Worm (Caenorhabditis elegans) whole organism, L3 larva: ENCODE results near the gene gdi-1.

Experiments used
- R02D3.7 ChIP-seq: fragments of 150-350 bp; optimal IDR thresholded peaks from 2 replicates; lab custom pipeline; 2014; ENCODE audit warnings: missing biosample characterization, missing genetic modification characterization
- ZK546.5 ChIP-seq: sonication (generic microtip); optimal IDR thresholded peaks from 2 replicates; lab custom pipeline; 2017; ENCODE audit warnings: missing biosample characterization, missing genetic modification characterization
- aly-2 ChIP-seq: fragments of 150-350 bp; optimal IDR thresholded peaks from 2 replicates; lab custom pipeline; 2014; ENCODE audit warnings: missing biosample characterization, missing genetic modification characterization
- ama-1 ChIP-seq: fragments of 150-350 bp; optimal IDR thresholded peaks from 2 replicates; lab custom pipeline; 2018
- ceh-28 ChIP-seq: fragments of 150-350 bp; optimal IDR thresholded peaks from 2 replicates; lab custom pipeline; 2014; ENCODE audit warnings: missing biosample characterization, missing genetic modification reagents, missing genetic modification characterization
- ceh-82 ChIP-seq: fragments of 150-350 bp; optimal IDR thresholded peaks from 2 replicates; lab custom pipeline; 2014; ENCODE audit warnings: missing biosample characterization, missing genetic modification characterization
- egl-27 ChIP-seq: sonication (generic microtip); optimal IDR thresholded peaks from 4 replicates; lab custom pipeline; 2017; ENCODE audit warnings: missing biosample characterization, missing genetic modification reagents, missing genetic modification characterization
- egl-5 ChIP-seq: fragments of 150-350 bp; optimal IDR thresholded peaks from 2 replicates; lab custom pipeline; 2017; ENCODE audit warnings: missing biosample characterization, missing genetic modification reagents, missing genetic modification characterization, inconsistent platforms
- elt-1 ChIP-seq: fragments of 150-350 bp; optimal IDR thresholded peaks from 2 replicates; lab custom pipeline; 2014; ENCODE audit warnings: missing biosample characterization, missing genetic modification characterization
- elt-2 ChIP-seq: sonication (generic microtip); optimal IDR thresholded peaks from 2 replicates; lab custom pipeline; 2016; ENCODE audit warnings: missing genetic modification reagents, mild to moderate bottlenecking, missing genetic modification characterization, missing compliant biosample characterization
- fkh-10 ChIP-seq: sonication (generic microtip); optimal IDR thresholded peaks from 2 replicates; lab custom pipeline; 2017; ENCODE audit warnings: missing biosample characterization, missing genetic modification reagents, missing genetic modification characterization
- fkh-2 ChIP-seq: fragments of 150-350 bp; optimal IDR thresholded peaks from 2 replicates; lab custom pipeline; 2014; ENCODE audit warnings: missing biosample characterization, missing genetic modification reagents, missing genetic modification characterization
- fos-1 ChIP-seq: fragments of 150-350 bp; optimal IDR thresholded peaks from 2 replicates; lab custom pipeline; 2014; ENCODE audit warnings: missing biosample characterization, missing genetic modification characterization
- hmg-11 ChIP-seq: sonication (generic microtip); optimal IDR thresholded peaks from 2 replicates; lab custom pipeline; 2016; ENCODE audit warnings: missing genetic modification characterization, missing compliant biosample characterization
- jun-1 ChIP-seq: fragments of 150-350 bp; optimal IDR thresholded peaks from 2 replicates; lab custom pipeline; 2014; ENCODE audit warnings: missing biosample characterization, missing genetic modification reagents, missing genetic modification characterization
- lin-15B ChIP-seq: fragments of 150-350 bp; optimal IDR thresholded peaks from 2 replicates; lab custom pipeline; 2014; ENCODE audit warnings: missing biosample characterization, missing genetic modification characterization
- lsy-12 ChIP-seq: sonication (generic microtip); optimal IDR thresholded peaks from 2 replicates; lab custom pipeline; 2016; ENCODE audit warnings: mild to moderate bottlenecking, missing genetic modification characterization, missing compliant biosample characterization
- mdl-1 ChIP-seq: fragments of 150-350 bp; optimal IDR thresholded peaks from 2 replicates; lab custom pipeline; 2014; ENCODE audit warnings: missing biosample characterization, missing genetic modification characterization
- mml-1 ChIP-seq: fragments of 150-350 bp; sonication (generic microtip); optimal IDR thresholded peaks from 3 replicates; lab custom pipeline; 2014; ENCODE audit warnings: missing biosample characterization, missing genetic modification characterization
- nfya-1 ChIP-seq: sonication (generic microtip); optimal IDR thresholded peaks from 2 replicates; lab custom pipeline; 2017; ENCODE audit warnings: missing genetic modification characterization, mild to moderate bottlenecking, missing compliant biosample characterization, antibody characterized with exemption, moderate library complexity; ENCODE audit not compliant: insufficient read depth
- nhr-11 ChIP-seq: fragments of 150-350 bp; optimal IDR thresholded peaks from 2 replicates; lab custom pipeline; 2014; ENCODE audit warnings: missing biosample characterization, missing genetic modification characterization
- nhr-12 ChIP-seq: fragments of 150-350 bp; optimal IDR thresholded peaks from 2 replicates; lab custom pipeline; 2014; ENCODE audit warnings: missing biosample characterization, missing genetic modification characterization
- nhr-23 ChIP-seq: fragments of 150-350 bp; optimal IDR thresholded peaks from 2 replicates; lab custom pipeline; 2014; ENCODE audit warnings: missing biosample characterization, missing genetic modification reagents, missing genetic modification characterization
- nhr-237 ChIP-seq: fragments of 150-350 bp; optimal IDR thresholded peaks from 2 replicates; lab custom pipeline; 2014; ENCODE audit warnings: missing biosample characterization, missing genetic modification characterization
- nhr-25 ChIP-seq: sonication (generic microtip); optimal IDR thresholded peaks from 2 replicates; lab custom pipeline; 2017; ENCODE audit warnings: missing biosample characterization, missing genetic modification characterization
- nhr-28 ChIP-seq: fragments of 150-350 bp; optimal IDR thresholded peaks from 2 replicates; lab custom pipeline; 2014; ENCODE audit warnings: missing biosample characterization, missing genetic modification characterization
- nhr-43 ChIP-seq: sonication (generic microtip); optimal IDR thresholded peaks from 2 replicates; lab custom pipeline; 2016; ENCODE audit warnings: mild to moderate bottlenecking, missing genetic modification characterization, missing compliant biosample characterization; ENCODE audit not compliant: poor library complexity, severe bottlenecking
- nhr-77 ChIP-seq: fragments of 150-350 bp; optimal IDR thresholded peaks from 2 replicates; lab custom pipeline; 2014; ENCODE audit warnings: missing biosample characterization, missing genetic modification characterization
- pha-4 ChIP-seq: fragments of 150-350 bp; optimal IDR thresholded peaks from 2 replicates; lab custom pipeline; 2014; ENCODE audit warnings: missing biosample characterization, missing genetic modification reagents, missing genetic modification characterization
- pqm-1 ChIP-seq: fragments of 150-350 bp; optimal IDR thresholded peaks from 2 replicates; lab custom pipeline; 2017; ENCODE audit warnings: missing biosample characterization, missing genetic modification characterization, inconsistent platforms
- sea-2 ChIP-seq: fragments of 150-350 bp; sonication (generic microtip); optimal IDR thresholded peaks from 4 replicates; lab custom pipeline; 2014; ENCODE audit warnings: missing biosample characterization, missing genetic modification reagents, missing genetic modification characterization
- skn-1 ChIP-seq: fragments of 150-350 bp; optimal IDR thresholded peaks from 2 replicates; lab custom pipeline; 2014; ENCODE audit warnings: missing biosample characterization, missing genetic modification characterization
- tbx-2 ChIP-seq: sonication (generic microtip); optimal IDR thresholded peaks from 2 replicates; lab custom pipeline; 2016; ENCODE audit warnings: mild to moderate bottlenecking, missing genetic modification characterization, missing compliant biosample characterization
- unc-39 ChIP-seq: sonication (generic microtip); optimal IDR thresholded peaks from 4 replicates; lab custom pipeline; 2017; ENCODE audit warnings: missing biosample characterization, missing genetic modification characterization
- unc-62 ChIP-seq: fragments of 150-350 bp; sonication (generic microtip); optimal IDR thresholded peaks from 4 replicates; lab custom pipeline; 2014; ENCODE audit warnings: missing biosample characterization, missing genetic modification reagents, missing genetic modification characterization
- zag-1 ChIP-seq: fragments of 150-350 bp; optimal IDR thresholded peaks from 2 replicates; lab custom pipeline; 2014; ENCODE audit warnings: missing biosample characterization, missing genetic modification characterization
- ztf-11 ChIP-seq: fragments of 150-350 bp; optimal IDR thresholded peaks from 2 replicates; lab custom pipeline; 2014; ENCODE audit warnings: missing biosample characterization, missing genetic modification characterization

The gdi-1 gene

ce11 chrIV:14836885-14837284, 44.2 kb upstream of the gdi-1 start, which contains the start of gene Y57G11C.22:
TSS of gene Y57G11C.22 (plus strand) at chrIV:14837211.
- TF ChIP-seq mml-1 (tag; lab: Kevin White, UChicago) = no peak
- TF ChIP-seq nfya-1 (tag; lab: Kevin White, UChicago) = peak; percentile 60
- TF ChIP-seq nhr-12 (tag; lab: Kevin White, UChicago) = no peak
- no peak for TF ChIP-seq jun-1 (tag; lab: Kevin White, UChicago)
- TF ChIP-seq egl-27 (tag; lab: Kevin White, UChicago) = no peak
- TF ChIP-seq aly-2 = no peak
- TF ChIP-seq fkh-2 (tag; lab: Kevin White, UChicago) = no peak
- no peak for TF ChIP-seq ama-1 (lab: Kevin White, UChicago)
- peak; percentile 39 for TF ChIP-seq egl-5 (tag; lab: Kevin White, UChicago)
- TF ChIP-seq pqm-1 (tag; lab: Kevin White, UChicago) = no peak
- no peak for TF ChIP-seq unc-39 (tag; lab: Kevin White, UChicago)
- no peak for TF ChIP-seq mdl-1 (tag; lab: Kevin White, UChicago)
- no peak for TF ChIP-seq ceh-82 (tag; lab: Kevin White, UChicago)
- TF ChIP-seq hmg-11 (tag; lab: Kevin White, UChicago) = no peak
- peak; percentile 6 for TF ChIP-seq lin-15B (tag; lab: Kevin White, UChicago)
- TF ChIP-seq fos-1 (tag; lab: Kevin White, UChicago) = no peak
- TF ChIP-seq, all 47 proteins: peak for 3

ce11 chrIV:14833537-14833936, 40.9 kb upstream of the gdi-1 start:
- TF ChIP-seq skn-1 (tag; lab: Kevin White, UChicago) (no peak), egl-27 (tag; lab: Kevin White, UChicago) (no peak), pha-4 (tag; lab: Kevin White, UChicago) (peak; percentile 34), hmg-11 (tag; lab: Kevin White, UChicago) (peak; percentile 44), aly-2 (no peak), nhr-25 (tag; lab: Kevin White, UChicago) (no peak), ZK546.5 (tag; lab: Kevin White, UChicago) (no peak)

- TF ChIP-seq ZK546.5 (tag; lab: Kevin White, UChicago) (no peak), fos-1 (tag; lab: Kevin White, UChicago) (no peak), ztf-11 (tag; lab: Kevin White, UChicago) (no peak), nhr-237 (no peak), ceh-82 (tag; lab: Kevin White, UChicago) (no peak), nhr-23 (no peak), ceh-28 (tag; lab: Kevin White, UChicago) (no peak), nhr-25 (tag; lab: Kevin White, UChicago) (no peak)
Measured at ce11 chrIV:14829026-14829425, 36.3 kb upstream of the gdi-1 start, which contains the start of gene hhat-2. TSS of gene hhat-2 (minus strand) at chrIV:14829126.

- TF ChIP-seq pha-4 (tag; lab: Kevin White, UChicago) (no peak), lin-15B (tag; lab: Kevin White, UChicago) (no peak)
Measured at ce11 chrIV:14828218-14828617, 35.5 kb upstream of the gdi-1 start.

- no peak for TF ChIP-seq zag-1 (tag; lab: Kevin White, UChicago)
- no peak for TF ChIP-seq egl-5 (tag; lab: Kevin White, UChicago)
- TF ChIP-seq tbx-2 = no peak
- TF ChIP-seq aly-2 = no peak
- TF ChIP-seq unc-39 (tag; lab: Kevin White, UChicago) = no peak
- TF ChIP-seq jun-1 (tag; lab: Kevin White, UChicago) = no peak
- TF ChIP-seq pha-4 (tag; lab: Kevin White, UChicago) = no peak
- no peak for TF ChIP-seq ceh-28 (tag; lab: Kevin White, UChicago)
- TF ChIP-seq nhr-77 (tag; lab: Kevin White, UChicago) = no peak
Measured at ce11 chrIV:14826151-14826757, 33.6 kb upstream of the gdi-1 start.

- TF ChIP-seq zag-1 (tag; lab: Kevin White, UChicago) (no peak), nhr-11 (no peak), aly-2 (no peak), nhr-28 (tag; lab: Kevin White, UChicago) (no peak), elt-2 (tag; lab: Kevin White, UChicago) (no peak), fkh-10 (GFP tag; lab: Kevin White, UChicago) (no peak), unc-62 (GFP tag; lab: Kevin White, UChicago) (no peak), R02D3.7 (tag; lab: Kevin White, UChicago) (no peak), nhr-12 (tag; lab: Kevin White, UChicago) (no peak), sea-2 (no peak), elt-1 (no peak), mml-1 (tag; lab: Kevin White, UChicago) (no peak), lsy-12 (tag; lab: Kevin White, UChicago) (no peak), nhr-43 (tag; lab: Kevin White, UChicago) (no peak)
Measured at ce11 chrIV:14825379-14825778, 32.7 kb upstream of the gdi-1 start, which contains the start of gene rps-18. TSS of gene rps-18 (plus strand) at chrIV:14825679.
